Worm (Caenorhabditis elegans) whole organism, L3 larva: ENCODE data around the gene Y57A10A.2.
"Not testable (repeated sequence)": the region's sequence is repeated elsewhere in the genome, so short reads cannot be mapped to it uniquely, and the experiment has no call there.

Experiments
- R02D3.7 ChIP-seq: fragments of 150-350 bp; optimal IDR thresholded peaks from 2 replicates; lab custom pipeline; 2014; ENCODE audit warnings: missing biosample characterization, missing genetic modification characterization
- ZK546.5 ChIP-seq: sonication (generic microtip); optimal IDR thresholded peaks from 2 replicates; lab custom pipeline; 2017; ENCODE audit warnings: missing biosample characterization, missing genetic modification characterization
- ama-1 ChIP-seq: fragments of 150-350 bp; optimal IDR thresholded peaks from 2 replicates; lab custom pipeline; 2018
- ceh-16 ChIP-seq: sonication (generic microtip); optimal IDR thresholded peaks from 2 replicates; lab custom pipeline; 2017; ENCODE audit warnings: missing biosample characterization, missing genetic modification characterization
- daf-12 ChIP-seq: fragments of 150-350 bp; optimal IDR thresholded peaks from 2 replicates; lab custom pipeline; 2014; ENCODE audit warnings: missing biosample characterization, missing genetic modification reagents, missing genetic modification characterization
- egl-27 ChIP-seq: sonication (generic microtip); optimal IDR thresholded peaks from 4 replicates; lab custom pipeline; 2017; ENCODE audit warnings: missing biosample characterization, missing genetic modification reagents, missing genetic modification characterization
- elt-1 ChIP-seq: fragments of 150-350 bp; optimal IDR thresholded peaks from 2 replicates; lab custom pipeline; 2014; ENCODE audit warnings: missing biosample characterization, missing genetic modification characterization
- elt-2 ChIP-seq: sonication (generic microtip); optimal IDR thresholded peaks from 2 replicates; lab custom pipeline; 2016; ENCODE audit warnings: missing genetic modification reagents, mild to moderate bottlenecking, missing genetic modification characterization, missing compliant biosample characterization
- eor-1 ChIP-seq, 2 experiments: fragments of 150-350 bp; optimal IDR thresholded peaks; 2 replicates each; lab custom pipeline; 2014 to 2018; ENCODE audit warnings: missing biosample characterization in 2 of 2, missing genetic modification characterization in 2 of 2
- fkh-10 ChIP-seq: sonication (generic microtip); optimal IDR thresholded peaks from 2 replicates; lab custom pipeline; 2017; ENCODE audit warnings: missing biosample characterization, missing genetic modification reagents, missing genetic modification characterization
- hmg-11 ChIP-seq: sonication (generic microtip); optimal IDR thresholded peaks from 2 replicates; lab custom pipeline; 2016; ENCODE audit warnings: missing genetic modification characterization, missing compliant biosample characterization
- lin-15B ChIP-seq: fragments of 150-350 bp; optimal IDR thresholded peaks from 2 replicates; lab custom pipeline; 2014; ENCODE audit warnings: missing biosample characterization, missing genetic modification characterization
- lsy-12 ChIP-seq: sonication (generic microtip); optimal IDR thresholded peaks from 2 replicates; lab custom pipeline; 2016; ENCODE audit warnings: mild to moderate bottlenecking, missing genetic modification characterization, missing compliant biosample characterization
- nfya-1 ChIP-seq: sonication (generic microtip); optimal IDR thresholded peaks from 2 replicates; lab custom pipeline; 2017; ENCODE audit warnings: missing genetic modification characterization, mild to moderate bottlenecking, missing compliant biosample characterization, antibody characterized with exemption, moderate library complexity; ENCODE audit not compliant: insufficient read depth
- nhr-23 ChIP-seq: fragments of 150-350 bp; optimal IDR thresholded peaks from 2 replicates; lab custom pipeline; 2014; ENCODE audit warnings: missing biosample characterization, missing genetic modification reagents, missing genetic modification characterization
- pha-4 ChIP-seq: fragments of 150-350 bp; optimal IDR thresholded peaks from 2 replicates; lab custom pipeline; 2014; ENCODE audit warnings: missing biosample characterization, missing genetic modification reagents, missing genetic modification characterization
- sea-2 ChIP-seq: fragments of 150-350 bp; sonication (generic microtip); optimal IDR thresholded peaks from 4 replicates; lab custom pipeline; 2014; ENCODE audit warnings: missing biosample characterization, missing genetic modification reagents, missing genetic modification characterization
- skn-1 ChIP-seq: fragments of 150-350 bp; optimal IDR thresholded peaks from 2 replicates; lab custom pipeline; 2014; ENCODE audit warnings: missing biosample characterization, missing genetic modification characterization
- tbx-2 ChIP-seq: sonication (generic microtip); optimal IDR thresholded peaks from 2 replicates; lab custom pipeline; 2016; ENCODE audit warnings: mild to moderate bottlenecking, missing genetic modification characterization, missing compliant biosample characterization
- unc-39 ChIP-seq: sonication (generic microtip); optimal IDR thresholded peaks from 4 replicates; lab custom pipeline; 2017; ENCODE audit warnings: missing biosample characterization, missing genetic modification characterization
- unc-62 ChIP-seq: fragments of 150-350 bp; sonication (generic microtip); optimal IDR thresholded peaks from 4 replicates; lab custom pipeline; 2014; ENCODE audit warnings: missing biosample characterization, missing genetic modification reagents, missing genetic modification characterization
- ztf-11 ChIP-seq: fragments of 150-350 bp; optimal IDR thresholded peaks from 2 replicates; lab custom pipeline; 2014; ENCODE audit warnings: missing biosample characterization, missing genetic modification characterization
- ztf-4 ChIP-seq: fragments of 150-350 bp; optimal IDR thresholded peaks from 2 replicates; lab custom pipeline; 2014; ENCODE audit warnings: missing biosample characterization, missing genetic modification characterization

Gene Y57A10A.2

DNA sequence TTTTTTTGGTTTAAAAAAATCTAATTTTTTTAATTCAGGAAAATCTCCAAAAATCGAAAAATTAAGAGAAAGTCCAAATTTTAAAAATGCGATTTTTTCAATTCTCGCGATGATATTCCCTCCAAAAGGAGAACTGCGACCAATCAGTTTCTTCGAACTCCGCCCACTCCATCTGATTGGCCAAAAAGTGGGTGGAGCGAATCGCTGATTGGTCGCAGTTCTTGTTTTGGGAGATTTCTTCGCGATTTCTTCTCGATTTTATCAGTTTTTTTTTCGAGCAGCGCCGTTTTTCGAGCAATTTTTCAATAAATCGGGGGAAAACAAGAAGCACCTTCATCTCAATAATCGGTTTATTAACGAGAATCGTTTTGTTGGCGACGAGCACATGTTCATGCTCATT, 17.0 kb upstream of the Y57A10A.2 start:
- TF ChIP-seq nfya-1, result peak; percentile 83
- no peak for TF ChIP-seq tbx-2 (tag; lab: Kevin White, UChicago)
- no peak for TF ChIP-seq ceh-16
- no peak for TF ChIP-seq ama-1 (lab: Kevin White, UChicago)
- no peak for TF ChIP-seq sea-2 (GFP tag; lab: Kevin White, UChicago)
- TF ChIP-seq fkh-10 (GFP tag; lab: Kevin White, UChicago), result no peak
- no peak for TF ChIP-seq lsy-12 (tag; lab: Kevin White, UChicago)
- TF ChIP-seq skn-1, result no peak

DNA sequence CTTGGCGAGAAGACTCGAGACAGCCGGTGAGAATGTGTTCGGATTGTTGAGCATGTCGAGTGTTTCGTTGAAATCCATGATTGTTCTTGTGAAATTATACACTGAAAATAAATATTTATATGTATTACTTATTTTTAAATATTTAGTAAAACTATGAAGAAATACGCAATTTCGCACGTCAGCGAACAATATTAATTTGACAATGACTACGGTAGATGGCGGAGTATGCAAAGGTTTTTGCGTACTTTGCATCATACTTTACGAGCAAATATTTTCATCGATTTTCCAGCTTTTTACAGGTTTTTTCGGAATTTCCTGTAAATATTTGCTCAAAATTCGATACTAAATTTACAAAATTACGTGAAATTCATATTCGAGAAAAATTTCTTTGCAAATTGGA, 16.6 kb upstream of the Y57A10A.2 start, which contains the start of gene set-24:
set-24 (minus strand) TSS at position 101 of the 400 bp plus-strand sequence.
- no peak for TF ChIP-seq unc-39
- TF ChIP-seq daf-12 (tag; lab: Kevin White, UChicago), result no peak
- TF ChIP-seq lin-15B (tag; lab: Kevin White, UChicago), result no peak

DNA sequence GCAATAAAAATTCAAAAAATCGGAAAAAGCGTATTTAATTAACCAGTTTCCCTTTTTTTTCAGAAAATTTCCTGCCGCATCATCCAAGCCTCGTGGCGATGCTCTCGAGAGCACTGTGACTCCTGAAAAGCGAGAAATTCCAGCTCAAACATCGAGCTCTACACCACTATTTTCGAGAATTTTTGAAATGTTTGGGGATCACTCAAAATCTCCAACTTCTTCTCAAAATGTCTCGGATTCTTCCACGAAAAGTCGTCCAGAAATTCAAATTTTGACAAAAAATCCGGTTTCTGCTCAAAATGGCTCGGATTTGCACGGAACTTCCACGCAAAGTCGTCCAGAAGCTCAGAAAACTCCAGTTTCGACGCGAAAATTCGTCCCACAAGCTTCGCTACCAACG, 9.4 kb upstream of the Y57A10A.2 start:
- TF ChIP-seq tbx-2 (tag; lab: Kevin White, UChicago) (no peak), egl-27 (tag; lab: Kevin White, UChicago) (no peak), daf-12 (tag; lab: Kevin White, UChicago) (no peak), eor-1 (tag; optimal IDR thresholded peaks at IDR 0.05; lab: Kevin White, UChicago) (no peak), lsy-12 (tag; lab: Kevin White, UChicago) (no peak), nhr-23 (tag; lab: Kevin White, UChicago) (no peak)

DNA sequence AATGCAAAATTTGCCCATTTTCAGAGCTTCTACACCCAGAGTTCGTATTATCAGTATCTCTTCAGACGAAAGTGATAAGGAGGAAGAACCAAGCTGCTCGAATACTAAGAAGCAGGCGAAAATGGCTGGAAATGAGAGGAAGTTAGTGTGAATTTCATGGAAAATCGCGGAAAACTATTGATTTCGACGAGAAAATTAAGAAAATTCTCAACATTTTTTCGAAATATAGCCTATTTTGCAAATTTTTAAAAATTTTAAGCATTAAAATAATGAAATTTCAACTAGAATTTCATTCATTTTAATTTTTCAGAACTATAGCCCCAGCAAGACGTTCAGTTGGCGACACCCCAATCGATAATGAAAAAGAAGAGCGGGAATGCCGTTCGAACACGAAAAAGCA, 3.9 kb upstream of the Y57A10A.2 start:
- TF ChIP-seq ceh-16, result no peak
- TF ChIP-seq daf-12 (tag; lab: Kevin White, UChicago), result no peak
- no peak for TF ChIP-seq fkh-10 (GFP tag; lab: Kevin White, UChicago)
- TF ChIP-seq pha-4 (tag; lab: Kevin White, UChicago), result no peak
- no peak for TF ChIP-seq ZK546.5
- TF ChIP-seq ztf-4 (tag; lab: Kevin White, UChicago), result no peak

DNA sequence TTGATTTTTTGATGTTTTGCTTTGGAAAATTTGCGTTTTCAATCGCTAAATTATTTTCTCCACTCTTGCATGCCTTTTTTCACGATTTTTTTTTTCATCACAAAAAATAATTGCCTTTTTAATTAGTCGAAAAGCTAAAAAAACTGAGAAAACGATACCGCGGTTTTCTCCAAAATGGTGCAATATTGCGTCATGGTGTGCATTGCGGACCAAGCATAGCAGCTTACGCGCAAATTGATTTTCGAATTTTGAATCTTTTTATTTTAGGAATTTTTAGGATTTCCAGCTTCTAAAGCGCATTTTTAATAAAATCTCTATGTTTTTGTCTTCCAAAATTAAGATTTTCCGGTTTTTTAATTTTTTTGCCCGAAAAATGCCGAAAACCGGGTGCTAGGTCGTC, 2.8 kb downstream of the Y57A10A.2 start:
- TF ChIP-seq lin-15B (tag; lab: Kevin White, UChicago) (no peak), elt-1 (tag; lab: Kevin White, UChicago) (no peak), daf-12 (tag; lab: Kevin White, UChicago) (no peak), nhr-23 (tag; lab: Kevin White, UChicago) (no peak)
- TF ChIP-seq, all 47 proteins: peak for 0

DNA sequence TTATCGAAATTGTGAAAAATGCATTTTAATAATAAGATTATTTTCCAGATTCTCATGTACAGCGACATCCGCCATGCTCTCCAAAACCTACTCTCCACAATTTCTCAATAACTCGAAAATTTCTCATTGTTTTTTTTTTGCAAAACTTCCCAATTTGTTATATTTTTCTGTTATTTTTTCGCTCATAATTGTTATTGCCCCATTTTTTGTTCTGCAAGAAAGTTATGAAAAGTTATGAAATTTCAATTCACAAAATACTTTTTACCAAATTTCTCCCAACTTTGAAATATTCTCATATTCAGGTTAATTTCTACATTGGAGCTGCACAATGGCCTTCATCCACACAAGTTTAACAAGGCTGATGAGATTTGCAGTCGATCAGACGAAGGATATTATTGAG, 4.2 kb downstream of the Y57A10A.2 start, which contains the start of gene Y57A10A.4:
Y57A10A.4 (plus strand) TSS at position 301 of the 400 bp plus-strand sequence.
- TF ChIP-seq nfya-1; ama-1 (lab: Kevin White, UChicago); elt-2: not testable (repeated sequence)

DNA sequence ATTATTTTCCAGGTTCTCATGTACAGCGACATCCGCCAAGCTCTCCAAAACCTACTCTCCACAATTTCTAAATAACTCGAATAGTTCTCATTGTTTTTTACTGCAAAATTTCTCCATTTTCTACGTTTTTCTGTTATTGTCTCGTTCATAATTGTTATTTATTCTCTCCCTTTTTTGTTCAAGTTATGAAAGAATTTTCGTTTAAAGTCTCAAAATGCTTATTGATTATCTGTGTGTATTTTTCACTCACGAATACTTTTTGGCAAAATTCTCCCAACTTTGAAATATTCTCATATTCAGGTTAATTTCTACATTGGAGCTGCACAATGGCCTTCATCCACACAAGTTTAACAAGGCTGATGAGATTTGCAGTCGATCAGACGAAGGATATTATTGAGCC, 6.8 kb downstream of the Y57A10A.2 start, which contains the start of gene Y57A10A.5:
Y57A10A.5 (plus strand) TSS at position 301 of the 400 bp plus-strand sequence.
- not testable (repeated sequence) for TF ChIP-seq lsy-12, egl-27, lin-15B (tag; lab: Kevin White, UChicago)

DNA sequence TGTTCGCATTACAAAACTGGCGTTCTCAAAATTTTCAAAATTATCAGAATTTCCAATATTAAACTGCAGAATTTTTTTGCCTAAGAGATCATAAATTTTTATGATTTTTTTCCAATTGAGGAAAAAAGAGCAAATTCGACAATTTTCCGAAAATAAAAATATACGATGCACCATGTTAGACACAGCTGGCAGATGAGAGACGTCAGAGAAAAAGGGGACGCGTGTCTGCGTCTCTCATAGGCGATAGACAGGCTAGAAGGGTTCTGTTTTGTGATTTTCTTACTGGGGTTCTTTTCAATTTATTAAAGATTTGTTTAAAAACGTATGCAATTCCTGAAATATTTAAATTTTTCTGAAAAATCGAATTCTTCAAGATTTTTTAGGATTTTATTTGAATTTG, 15.6 kb downstream of the Y57A10A.2 start:
- TF ChIP-seq hmg-11 (peak; percentile 81), R02D3.7 (tag; lab: Kevin White, UChicago) (no peak)
- TF ChIP-seq, all 47 proteins: peak for 1

DNA sequence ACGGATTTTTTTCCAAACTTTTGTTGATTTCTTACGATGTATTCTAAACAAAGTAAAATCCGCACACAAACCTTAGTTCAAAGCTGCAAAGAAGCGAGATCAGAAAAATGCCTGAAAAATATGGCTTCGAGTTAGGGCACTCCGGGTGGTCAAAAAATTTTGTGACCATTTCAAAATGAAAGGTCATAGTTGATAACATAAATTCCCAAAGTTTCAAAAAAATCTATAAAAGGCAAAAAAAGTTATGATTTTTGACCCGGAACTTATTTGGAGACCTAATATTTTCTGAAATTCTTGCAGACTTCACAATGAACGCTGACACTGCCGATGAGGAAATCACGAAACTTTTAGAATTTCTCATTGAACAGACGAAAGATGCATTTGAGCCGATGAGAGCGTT, 17.1 kb downstream of the Y57A10A.2 start, which contains the start of gene Y57A10A.8:
Y57A10A.8 (plus strand) TSS at position 301 of the 400 bp plus-strand sequence.
- TF ChIP-seq ZK546.5; unc-62 (GFP tag; lab: Kevin White, UChicago); ztf-11: not testable (repeated sequence)
